Worm (Caenorhabditis elegans) whole organism, L4/young adult: Measurements from ENCODE around the gene T14B4.5.

Experiments used
- W03F9.2 ChIP-seq: fragments of 150-350 bp; optimal IDR thresholded peaks from 2 replicates; lab custom pipeline; 2014; ENCODE audit warnings: missing biosample characterization, missing genetic modification characterization
- him-1 ChIP-seq: sonication (generic microtip); optimal IDR thresholded peaks from 2 replicates; lab custom pipeline; 2016; ENCODE audit warnings: missing genotype, missing genetic modification reagents, missing genetic modification characterization, missing compliant biosample characterization

DNA sequence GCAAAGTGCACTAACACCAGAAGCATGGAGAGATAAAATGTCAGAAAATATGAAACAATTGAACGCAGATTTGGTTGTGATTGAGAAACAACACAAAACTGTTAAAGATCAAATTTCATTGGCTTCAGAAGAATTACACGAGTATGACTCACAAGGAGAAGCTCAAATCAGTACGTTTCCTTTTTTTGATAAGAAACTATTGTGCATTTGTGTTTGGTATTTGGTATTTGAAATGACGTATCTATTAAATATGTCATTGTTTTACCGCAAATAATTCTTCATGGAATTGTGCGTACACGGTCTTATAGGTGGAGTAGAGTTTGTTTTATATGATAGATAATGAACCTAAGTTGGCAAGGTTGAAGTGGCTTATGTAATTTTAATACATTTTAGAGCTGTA lies 35.2 kb upstream of the T14B4.5 start:
- TF ChIP-seq W03F9.2 (no peak), him-1 (no peak)
